Worm (Caenorhabditis elegans): ENCODE results near the gene npax-2.

DNA sequence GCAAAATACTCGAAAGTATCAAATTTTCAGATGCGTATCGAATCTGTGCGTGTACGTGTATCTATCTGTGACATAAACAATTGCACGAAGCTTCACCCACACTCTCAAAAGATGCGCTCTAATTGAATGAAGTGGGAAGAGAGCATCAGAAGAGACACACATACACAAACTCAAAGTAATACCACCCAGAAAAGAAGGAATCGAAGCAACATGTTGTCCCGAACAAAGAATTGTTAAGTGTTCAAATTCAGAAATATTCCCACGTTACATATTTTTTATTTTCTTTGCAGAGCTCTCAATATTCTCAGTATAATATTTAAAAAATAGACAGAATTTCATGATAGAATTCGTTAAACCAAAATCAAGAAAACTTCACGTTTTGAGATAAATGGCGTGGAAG lies 13.0 kb downstream of the npax-2 start:
- no peak for TF ChIP-seq rnt-1 (tag; optimal IDR thresholded peaks at IDR 0.05)
- TF ChIP-seq snu-23 (GFP tag; optimal IDR thresholded peaks at IDR 0.05), result no peak

All from whole organism, L1 larva.